Fruit fly (Drosophila melanogaster) whole organism, wandering third instar larva: ENCODE results near the gene CG15533.

Experiments used
- Abd-B ChIP-seq: fragments of >200 bp; optimal IDR thresholded peaks from 2 replicates; lab custom pipeline; 2017; ENCODE audit warnings: missing biosample characterization, missing genetic modification characterization
- CG32264 ChIP-seq: fragments of 200-800 bp; sonication (Bioruptor generic); optimal IDR thresholded peaks from 2 replicates; lab custom pipeline; 2016; ENCODE audit warnings: missing biosample characterization, missing genetic modification characterization
- CG9705 ChIP-seq: fragments of 200-800 bp; sonication (Bioruptor generic); optimal IDR thresholded peaks from 2 replicates; lab custom pipeline; 2018; ENCODE audit warnings: missing biosample characterization, mild to moderate bottlenecking, missing genetic modification characterization
- CrebA ChIP-seq: fragments of 200-800 bp; sonication (Bioruptor generic); optimal IDR thresholded peaks from 2 replicates; lab custom pipeline; 2016; ENCODE audit warnings: missing biosample characterization, mild to moderate bottlenecking, missing genetic modification characterization, borderline replicate concordance
- Dfd ChIP-seq: fragments of >200 bp; optimal IDR thresholded peaks from 2 replicates; lab custom pipeline; 2017; ENCODE audit warnings: missing biosample characterization, missing genetic modification characterization
- Dif ChIP-seq: fragments of 200-275, 200-300 bp; sonication (Bioruptor generic); optimal IDR thresholded peaks from 2 replicates; lab custom pipeline; 2018; ENCODE audit warnings: missing biosample characterization, missing genetic modification characterization; ENCODE audit not compliant: partially characterized antibody
- GATAd ChIP-seq: sonication (Bioruptor generic); optimal IDR thresholded peaks from 2 replicates; lab custom pipeline; 2016; ENCODE audit warnings: missing biosample characterization, missing genetic modification characterization
- HLH106 ChIP-seq: fragments of 200-800 bp; optimal IDR thresholded peaks from 3 replicates; lab custom pipeline; 2019; ENCODE audit warnings: missing biosample characterization, mild to moderate bottlenecking, missing genetic modification characterization, moderate library complexity
- Hnf4 ChIP-seq: fragments of 200-800 bp; sonication (Bioruptor generic); optimal IDR thresholded peaks from 2 replicates; lab custom pipeline; 2016; ENCODE audit warnings: missing biosample characterization, mild to moderate bottlenecking, missing genetic modification characterization
- Hr78 ChIP-seq: fragments of >200 bp; optimal IDR thresholded peaks from 2 replicates; lab custom pipeline; 2017; ENCODE audit warnings: missing biosample characterization, missing genetic modification characterization
- Hr83 ChIP-seq: fragments of 200-300 bp; sonication (Bioruptor generic); optimal IDR thresholded peaks from 2 replicates; lab custom pipeline; 2016; ENCODE audit warnings: missing biosample characterization, mild to moderate bottlenecking, missing genetic modification characterization, moderate library complexity; ENCODE audit not compliant: poor library complexity, severe bottlenecking
- Jra ChIP-seq: sonication (Bioruptor generic); optimal IDR thresholded peaks from 2 replicates; lab custom pipeline; 2016; ENCODE audit warnings: missing biosample characterization, missing genetic modification characterization
- Mio ChIP-seq: sonication (Bioruptor generic); optimal IDR thresholded peaks from 2 replicates; lab custom pipeline; 2016; ENCODE audit warnings: missing biosample characterization, missing genetic modification characterization
- Myc ChIP-seq: fragments of >200 bp; optimal IDR thresholded peaks from 2 replicates; lab custom pipeline; 2017
- N ChIP-seq: fragments of >200 bp; optimal IDR thresholded peaks from 2 replicates; lab custom pipeline; 2018; ENCODE audit warnings: missing biosample characterization, missing external identifiers, missing genetic modification characterization
- OdsH ChIP-seq: fragments of 200-800 bp; sonication (Bioruptor generic); optimal IDR thresholded peaks from 2 replicates; lab custom pipeline; 2016; ENCODE audit warnings: missing biosample characterization, mild to moderate bottlenecking, missing genetic modification characterization
- Rel ChIP-seq, 2 experiments: fragments of 200-800 bp; sonication (Bioruptor generic) in 1 of 2; optimal IDR thresholded peaks; 2 replicates in 1 of 2; 3 replicates in 1 of 2; lab custom pipeline; 2016 to 2019; ENCODE audit warnings: mild to moderate bottlenecking in 2 of 2, missing biosample characterization in 2 of 2, missing genetic modification characterization in 2 of 2, moderate library complexity in 1 of 2
- Sp1 ChIP-seq: fragments of 200-800 bp; sonication (Bioruptor generic); optimal IDR thresholded peaks from 3 replicates; lab custom pipeline; 2019; ENCODE audit warnings: missing biosample characterization, mild to moderate bottlenecking, missing genetic modification characterization, moderate library complexity
- Vsx2 ChIP-seq: fragments of 200-300, 225-300 bp; sonication (Bioruptor generic); optimal IDR thresholded peaks from 2 replicates; lab custom pipeline; 2018; ENCODE audit warnings: missing biosample characterization, missing genetic modification characterization; ENCODE audit not compliant: partially characterized antibody
- br ChIP-seq: fragments of 200-800 bp; sonication (Bioruptor generic); optimal IDR thresholded peaks from 2 replicates; lab custom pipeline; 2016; ENCODE audit warnings: missing biosample characterization, missing genetic modification characterization
- brk ChIP-seq: fragments of 200-800 bp; sonication (Bioruptor generic); optimal IDR thresholded peaks from 2 replicates; lab custom pipeline; 2016; ENCODE audit warnings: missing biosample characterization, mild to moderate bottlenecking, missing genetic modification characterization
- dl ChIP-seq, 2 experiments: fragments of 175-275, 200-275 bp in 1 of 2; fragments of 200-275 bp in 1 of 2; sonication (Bioruptor generic); optimal IDR thresholded peaks; lab custom pipeline; 2018; ENCODE audit warnings: mild to moderate bottlenecking in 2 of 2, missing biosample characterization in 2 of 2, missing genetic modification characterization in 2 of 2, moderate library complexity in 2 of 2; ENCODE audit not compliant: partially characterized antibody in 2 of 2, insufficient read depth in 1 of 2
- dmrt93B ChIP-seq: fragments of 200-800 bp; sonication (Bioruptor generic); optimal IDR thresholded peaks from 2 replicates; lab custom pipeline; 2018; ENCODE audit warnings: missing biosample characterization, mild to moderate bottlenecking, missing genetic modification characterization
- dsf ChIP-seq: sonication (Bioruptor generic); optimal IDR thresholded peaks from 2 replicates; lab custom pipeline; 2016; ENCODE audit warnings: missing biosample characterization, missing genetic modification characterization, borderline replicate concordance
- ey ChIP-seq: fragments of 200-800 bp; sonication (Bioruptor generic); optimal IDR thresholded peaks from 2 replicates; lab custom pipeline; 2016; ENCODE audit warnings: missing biosample characterization, missing genetic modification characterization
- foxo ChIP-seq, 2 experiments: fragments of 200-800 bp; sonication (Bioruptor generic); optimal IDR thresholded peaks; 2 replicates in 1 of 2; 3 replicates in 1 of 2; lab custom pipeline; 2016 to 2017; ENCODE audit warnings: missing biosample characterization in 2 of 2, missing genetic modification characterization in 2 of 2
- fru ChIP-seq: fragments of 200-800 bp; sonication (Bioruptor generic); optimal IDR thresholded peaks from 3 replicates; lab custom pipeline; 2016; ENCODE audit warnings: missing biosample characterization, mild to moderate bottlenecking, missing genetic modification characterization
- h ChIP-seq: fragments of 200-800 bp; sonication (Bioruptor generic); optimal IDR thresholded peaks from 3 replicates; lab custom pipeline; 2016; ENCODE audit warnings: missing biosample characterization, mild to moderate bottlenecking, missing genetic modification characterization
- jim ChIP-seq: fragments of 175-275, 200-325 bp; sonication (Bioruptor generic); optimal IDR thresholded peaks from 2 replicates; lab custom pipeline; 2016; ENCODE audit warnings: missing biosample characterization, mild to moderate bottlenecking, missing genetic modification characterization
- lola ChIP-seq: fragments of >200 bp; optimal IDR thresholded peaks from 2 replicates; lab custom pipeline; 2017; ENCODE audit warnings: missing biosample characterization, missing genetic modification characterization
- pan ChIP-seq: fragments of >200 bp; optimal IDR thresholded peaks from 2 replicates; lab custom pipeline; 2017
- psq ChIP-seq: fragments of 200-800 bp; sonication (Bioruptor generic); optimal IDR thresholded peaks from 3 replicates; lab custom pipeline; 2017; ENCODE audit warnings: missing biosample characterization, mild to moderate bottlenecking, missing genetic modification characterization, moderate library complexity
- rgr ChIP-seq: fragments of 200-800 bp; sonication (Bioruptor generic); optimal IDR thresholded peaks from 3 replicates; lab custom pipeline; 2016; ENCODE audit warnings: missing biosample characterization, mild to moderate bottlenecking, missing genetic modification characterization
- sage ChIP-seq: fragments of 200-800 bp; sonication (Bioruptor generic); optimal IDR thresholded peaks from 2 replicates; lab custom pipeline; 2016; ENCODE audit warnings: missing biosample characterization, mild to moderate bottlenecking, missing genetic modification characterization
- sv ChIP-seq: fragments of 200-800 bp; sonication (Bioruptor generic); optimal IDR thresholded peaks from 3 replicates; lab custom pipeline; 2016; ENCODE audit warnings: missing biosample characterization, missing genetic modification characterization
- tai ChIP-seq: sonication (Bioruptor generic); optimal IDR thresholded peaks from 2 replicates; lab custom pipeline; 2016; ENCODE audit warnings: missing biosample characterization, missing genetic modification characterization
- usp ChIP-seq: fragments of >200 bp; optimal IDR thresholded peaks from 2 replicates; lab custom pipeline; 2017; ENCODE audit warnings: missing biosample characterization, missing genetic modification characterization
- woc ChIP-seq: sonication (Bioruptor generic); optimal IDR thresholded peaks from 2 replicates; lab custom pipeline; 2016; ENCODE audit warnings: missing biosample characterization, mild to moderate bottlenecking, missing genetic modification characterization

Gene CG15533

dm6 chr3R:30387515-30388178, 41.0 kb upstream of the CG15533 start, which contains the start of the genes Fer2LCH and Fer1HCH:
Fer2LCH (plus strand) TSS chr3R:30387804.
Fer1HCH (minus strand) TSS chr3R:30388178.
- TF ChIP-seq lola (GFP tag; lab: Kevin White, UChicago) = no peak
- TF ChIP-seq Rel (GFP tag; optimal IDR thresholded peaks at IDR 0.05; lab: Kevin White, UChicago) = no peak
- TF ChIP-seq Rel (tag; optimal IDR thresholded peaks at IDR 0.05; lab: Kevin White, UChicago) = peak; percentile 74
- TF ChIP-seq woc = no peak
- no peak for TF ChIP-seq HLH106 (tag; lab: Kevin White, UChicago)
- TF ChIP-seq CrebA (GFP tag; lab: Kevin White, UChicago) = no peak
- TF ChIP-seq Vsx2 = peak; percentile 72
- no peak for TF ChIP-seq h (GFP tag; lab: Kevin White, UChicago)
- no peak for TF ChIP-seq sage
- TF ChIP-seq dl (GFP tag; optimal IDR thresholded peaks at IDR 0.05; lab: Kevin White, UChicago; ENCODE audit: insufficient read depth in 1 of 2, partially characterized antibody in 2 of 2) = peak; percentile 44 to 71
- TF ChIP-seq Abd-B (GFP tag; lab: Kevin White, UChicago) = no peak
- TF ChIP-seq Hr83 (GFP tag; lab: Kevin White, UChicago) = peak; percentile 60
- no peak for TF ChIP-seq ey (GFP tag; lab: Kevin White, UChicago)
- peak; percentile 79 for TF ChIP-seq Dif

- TF ChIP-seq rgr (GFP tag; lab: Kevin White, UChicago) = peak; percentile 92
- peak; percentile 94 for TF ChIP-seq br (GFP tag; lab: Kevin White, UChicago)
- TF ChIP-seq OdsH (GFP tag; lab: Kevin White, UChicago) = peak; percentile 93
- TF ChIP-seq GATAd (GFP tag; lab: Kevin White, UChicago) = peak; percentile 81
- TF ChIP-seq N (GFP tag; lab: Kevin White, UChicago) = no peak
- no peak for TF ChIP-seq CrebA (GFP tag; lab: Kevin White, UChicago)
- TF ChIP-seq Hnf4 (GFP tag; lab: Kevin White, UChicago) = peak; percentile 72
- TF ChIP-seq CG32264 = peak; percentile 62
- no peak for TF ChIP-seq Dfd (GFP tag; lab: Kevin White, UChicago)
- TF ChIP-seq Mio (GFP tag; lab: Kevin White, UChicago) = peak; percentile 74
- peak; percentile 93 for TF ChIP-seq sv (GFP tag; lab: Kevin White, UChicago)
- TF ChIP-seq Vsx2 = peak; percentile 76
- TF ChIP-seq dl (GFP tag; optimal IDR thresholded peaks at IDR 0.05; lab: Kevin White, UChicago; ENCODE audit: insufficient read depth in 1 of 2, partially characterized antibody in 2 of 2) = peak; percentile 19 to 78
- peak; percentile 88 for TF ChIP-seq tai (GFP tag; lab: Kevin White, UChicago)
- TF ChIP-seq Jra (GFP tag; lab: Kevin White, UChicago) = peak; percentile 91
- TF ChIP-seq HLH106 (tag; lab: Kevin White, UChicago) = peak; percentile 94
- TF ChIP-seq brk (GFP tag; lab: Kevin White, UChicago) = no peak
- no peak for TF ChIP-seq Myc (lab: Kevin White, UChicago)
- peak; percentile 81 for TF ChIP-seq Hr83 (GFP tag; lab: Kevin White, UChicago)
- TF ChIP-seq h (GFP tag; lab: Kevin White, UChicago) = peak; percentile 90
- TF ChIP-seq fru = peak; percentile 95
- peak; percentile 95 for TF ChIP-seq woc
- peak; percentile 94 for TF ChIP-seq CG9705 (GFP tag; lab: Kevin White, UChicago)
- no peak for TF ChIP-seq pan (lab: Kevin White, UChicago)
- TF ChIP-seq dmrt93B (GFP tag; lab: Kevin White, UChicago) = peak; percentile 98
- peak; percentile 4 for TF ChIP-seq usp (GFP tag; lab: Kevin White, UChicago)
- peak; percentile 61 to 96 for TF ChIP-seq foxo (GFP tag; optimal IDR thresholded peaks at IDR 0.05; lab: Kevin White, UChicago)
- no peak for TF ChIP-seq Abd-B (GFP tag; lab: Kevin White, UChicago)
- no peak for TF ChIP-seq lola (GFP tag; lab: Kevin White, UChicago)
- TF ChIP-seq Rel (GFP tag; optimal IDR thresholded peaks at IDR 0.05; lab: Kevin White, UChicago) = peak; percentile 55
- TF ChIP-seq Rel (tag; optimal IDR thresholded peaks at IDR 0.05; lab: Kevin White, UChicago) = peak; percentile 33
- peak; percentile 93 for TF ChIP-seq psq (GFP tag; lab: Kevin White, UChicago)
- TF ChIP-seq Sp1 (GFP tag; lab: Kevin White, UChicago) = peak; percentile 96
- no peak for TF ChIP-seq Hr78 (GFP tag; lab: Kevin White, UChicago)
- peak; percentile 74 for TF ChIP-seq Dif
- TF ChIP-seq dsf (GFP tag; lab: Kevin White, UChicago) = peak; percentile 60
- TF ChIP-seq jim (GFP tag; lab: Kevin White, UChicago) = no peak
- peak; percentile 96 for TF ChIP-seq ey (GFP tag; lab: Kevin White, UChicago)
- peak; percentile 70 for TF ChIP-seq sage
- TF ChIP-seq, all 38 proteins: peak for 28
Observed at dm6 chr3R:30388215-30388871, 40.3 kb upstream of the CG15533 start.
